Fruit fly (Drosophila melanogaster): ENCODE measurements around the gene t-cup.
A peak's percentile ranks its signal among the peaks of the same experiment; 100 is the strongest.

Gene t-cup

DNA sequence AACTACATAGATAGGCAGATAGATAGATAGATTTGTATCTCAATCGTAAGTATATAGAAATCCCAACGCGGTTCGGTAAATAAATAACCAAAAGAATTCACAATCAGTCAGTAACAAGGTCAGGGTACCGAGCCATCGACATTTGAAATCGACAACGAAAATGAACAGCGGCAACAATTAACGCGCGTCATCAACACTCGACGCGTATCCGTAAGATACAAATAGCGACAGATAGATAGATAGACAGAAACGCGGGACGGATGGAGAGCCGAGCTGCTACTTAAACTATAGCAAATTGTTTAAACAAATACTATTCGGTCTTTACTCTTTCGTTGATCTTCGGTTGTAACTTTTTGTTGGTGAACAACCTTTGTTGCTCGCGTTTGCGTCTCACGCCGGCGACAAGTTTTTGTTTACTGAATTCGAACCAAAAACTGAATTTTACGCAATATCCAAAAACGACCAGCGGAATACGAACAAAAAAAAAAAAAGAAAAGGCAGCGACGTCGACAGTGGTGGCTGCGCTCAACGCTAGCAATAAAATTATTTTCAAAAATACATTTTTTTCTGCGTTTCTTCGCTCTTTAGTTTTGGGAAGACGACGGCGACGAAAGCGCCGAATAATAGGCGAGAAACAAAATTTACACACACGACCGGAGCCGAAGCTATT, 3.9 kb downstream of the t-cup start (continued):
- no peak for TF ChIP-seq salm (tag; optimal IDR thresholded peaks at IDR 0.05)
- 0 out of 2 replicates have a peak, but pooled peaks have one; percentile 12 for TF ChIP-seq HLH3B (GFP tag; IDR thresholded peaks at IDR 0.05)
- TF ChIP-seq Jarid2 (GFP tag; optimal IDR thresholded peaks at IDR 0.05): peak; percentile 7
- 0 out of 4 replicates have a peak, but pooled peaks have one; percentile 67 for TF ChIP-seq chinmo (GFP tag; IDR thresholded peaks at IDR 0.05; ENCODE audit: partially characterized antibody)
- TF ChIP-seq Adf1 (GFP tag; IDR thresholded peaks at IDR 0.05): peak; percentile 79
- TF ChIP-seq bowl (GFP tag; IDR thresholded peaks at IDR 0.05): no peak; the same call in 1 of the 2 replicates
- TF ChIP-seq abd-A (tag; optimal IDR thresholded peaks at IDR 0.05): peak; percentile 28
- no peak for TF ChIP-seq CG12236 (GFP tag; optimal IDR thresholded peaks at IDR 0.05)
- peak; percentile 1 for TF ChIP-seq lilli (GFP tag; optimal IDR thresholded peaks at IDR 0.05)
- peak; percentile 60 for TF ChIP-seq CG12769 (tag; optimal IDR thresholded peaks at IDR 0.05)
- no peak for TF ChIP-seq bab2 (GFP tag; optimal IDR thresholded peaks at IDR 0.05)
- peak; percentile 11 for TF ChIP-seq wek (GFP tag; optimal IDR thresholded peaks at IDR 0.05)
- peak; percentile 22 for TF ChIP-seq CG15269 (tag; optimal IDR thresholded peaks at IDR 0.05)
- no peak for TF ChIP-seq TFAM (GFP tag; optimal IDR thresholded peaks at IDR 0.05)
- 0 out of 2 replicates have a peak, but pooled peaks have one; percentile 8 for TF ChIP-seq E2f2 (GFP tag; IDR thresholded peaks at IDR 0.05)
- no peak for TF ChIP-seq ind (GFP tag; optimal IDR thresholded peaks at IDR 0.05)
- TF ChIP-seq Doc3 (GFP tag; IDR thresholded peaks at IDR 0.05; ENCODE audit: partially characterized antibody): no peak
- no peak for TF ChIP-seq NK7.1 (GFP tag; optimal IDR thresholded peaks at IDR 0.05)
- no peak for TF ChIP-seq eve (GFP tag; optimal IDR thresholded peaks at IDR 0.05)
- TF ChIP-seq CG2199 (GFP tag; IDR thresholded peaks at IDR 0.05): peak; percentile 88
- peak; percentile 74 for TF ChIP-seq mirr (GFP tag; optimal IDR thresholded peaks at IDR 0.05)
- TF ChIP-seq seq (GFP tag; IDR thresholded peaks at IDR 0.05): 0 out of 2 replicates have a peak, but pooled peaks have one; percentile 12
- TF ChIP-seq sim (GFP tag; IDR thresholded peaks at IDR 0.05): no peak
- no peak for TF ChIP-seq Hand (GFP tag; optimal IDR thresholded peaks at IDR 0.05)
- TF ChIP-seq NFAT (GFP tag; IDR thresholded peaks at IDR 0.05): no peak
- no peak for TF ChIP-seq dati (GFP tag; IDR thresholded peaks at IDR 0.05)
- TF ChIP-seq CG18476 (GFP tag; optimal IDR thresholded peaks at IDR 0.05): no peak
- TF ChIP-seq jumu (GFP tag; optimal IDR thresholded peaks at IDR 0.05): no peak
- no peak for TF ChIP-seq H2.0 (GFP tag; IDR thresholded peaks at IDR 0.05)
- TF ChIP-seq CG13894 (tag; optimal IDR thresholded peaks at IDR 0.05): peak; percentile 31
- peak; percentile 54 for TF ChIP-seq Med (GFP tag)
- TF ChIP-seq cad (GFP tag; optimal IDR thresholded peaks at IDR 0.05): no peak
- peak; percentile 67 for TF ChIP-seq CG10543 (GFP tag; optimal IDR thresholded peaks at IDR 0.05)
- peak; percentile 92 for TF ChIP-seq CG8924 (tag; optimal IDR thresholded peaks at IDR 0.05)
- TF ChIP-seq sens-2 (GFP tag; IDR thresholded peaks at IDR 0.05): no peak
- TF ChIP-seq CG17385 (GFP tag; optimal IDR thresholded peaks at IDR 0.05): peak; percentile 33
- TF ChIP-seq Pdp1 (GFP tag; optimal IDR thresholded peaks at IDR 0.05): peak in 1 of 2 experiments; percentile 40
- no peak for TF ChIP-seq gcm2 (GFP tag; optimal IDR thresholded peaks at IDR 0.05)
- no peak; the same call in 1 of the 2 replicates for TF ChIP-seq CG13287 (GFP tag; IDR thresholded peaks at IDR 0.05; ENCODE audit: partially characterized antibody)
- TF ChIP-seq Deaf1 (tag; optimal IDR thresholded peaks at IDR 0.05): peak; percentile 93
- peak; percentile 46 for TF ChIP-seq grn (GFP tag; optimal IDR thresholded peaks at IDR 0.05)
- TF ChIP-seq HHEX (GFP tag; optimal IDR thresholded peaks at IDR 0.05): peak; percentile 1
- TF ChIP-seq Sox102F (GFP tag; optimal IDR thresholded peaks at IDR 0.05): no peak
- TF ChIP-seq hkb (optimal IDR thresholded peaks at IDR 0.05): no peak
- peak; percentile 43; the same call in 1 of the 2 replicates for TF ChIP-seq hkb (GFP tag; IDR thresholded peaks at IDR 0.05)
- peak; percentile 53 for TF ChIP-seq Ets65A (GFP tag)
- no peak for TF ChIP-seq CG17802 (tag; optimal IDR thresholded peaks at IDR 0.05)
- TF ChIP-seq CG4404 (GFP tag; IDR thresholded peaks at IDR 0.05): no peak
- TF ChIP-seq schlank (tag; optimal IDR thresholded peaks at IDR 0.05): peak; percentile 17
- no peak for TF ChIP-seq CG32767 (GFP tag; IDR thresholded peaks at IDR 0.05)
